Worm (Caenorhabditis elegans) whole organism, early embryonic: ENCODE measurements around the gene F49F1.15.

Experiments
- B0310.2 ChIP-seq: sonication (generic microtip); optimal IDR thresholded peaks from 2 replicates; lab custom pipeline; 2016; ENCODE audit warnings: mild to moderate bottlenecking, missing genetic modification characterization, missing compliant biosample characterization
- F13C5.2 ChIP-seq: sonication (generic microtip); optimal IDR thresholded peaks from 2 replicates; lab custom pipeline; 2017; ENCODE audit warnings: mild to moderate bottlenecking, missing genetic modification characterization, inconsistent platforms, missing compliant biosample characterization
- aly-1 ChIP-seq: sonication (generic microtip); optimal IDR thresholded peaks from 2 replicates; lab custom pipeline; 2016; ENCODE audit warnings: missing genetic modification characterization, missing compliant biosample characterization
- ama-1 ChIP-seq: fragments of 150-350 bp; optimal IDR thresholded peaks from 2 replicates; lab custom pipeline; 2014
- ceh-13 ChIP-seq: fragments of 200-800 bp; sonication (Bioruptor generic); optimal IDR thresholded peaks from 2 replicates; lab custom pipeline; 2018; ENCODE audit warnings: mild to moderate bottlenecking, missing genetic modification characterization, missing compliant biosample characterization
- flt-1 ChIP-seq: fragments of 200-800 bp; sonication (Bioruptor generic); IDR thresholded peaks from 2 replicates; pipeline ENCODE4 v1.3.6; 2022; ENCODE audit warnings: missing genetic modification characterization, missing compliant biosample characterization
- hmbx-1 ChIP-seq: sonication (generic microtip); optimal IDR thresholded peaks from 2 replicates; lab custom pipeline; 2016; ENCODE audit warnings: mild to moderate bottlenecking, missing genetic modification characterization, missing compliant biosample characterization
- hmg-4 ChIP-seq: fragments of 200-800 bp; sonication (Bioruptor generic); optimal IDR thresholded peaks from 2 replicates; lab custom pipeline; 2018; ENCODE audit warnings: mild to moderate bottlenecking, missing genetic modification characterization, missing compliant biosample characterization
- hnd-1 ChIP-seq: sonication (generic microtip); optimal IDR thresholded peaks from 2 replicates; lab custom pipeline; 2016; ENCODE audit warnings: missing genetic modification characterization, missing compliant biosample characterization
- pes-1 ChIP-seq: fragments of 200-800 bp; sonication (Bioruptor generic); IDR thresholded peaks from 2 replicates; pipeline ENCODE4 v1.3.6; 2022; ENCODE audit warnings: missing genetic modification reagents, missing genetic modification characterization, missing compliant biosample characterization
- scrt-1 ChIP-seq: fragments of 200-800 bp; sonication (Bioruptor generic); IDR thresholded peaks from 2 replicates; pipeline ENCODE4 v1.3.6; 2022; ENCODE audit warnings: missing genetic modification characterization, missing compliant biosample characterization
- sea-1 ChIP-seq: fragments of 200-800 bp; sonication (Bioruptor generic); conservative IDR thresholded peaks from 2 replicates; pipeline ENCODE4 v1.3.6; 2022; ENCODE audit warnings: missing genetic modification characterization, missing compliant biosample characterization
- tbx-11 ChIP-seq: fragments of 200-800 bp; sonication (Bioruptor generic); IDR thresholded peaks from 2 replicates; pipeline ENCODE4 v1.3.6; 2022; ENCODE audit warnings: missing genetic modification characterization, missing compliant biosample characterization
- tbx-37 ChIP-seq: fragments of 200-800 bp; sonication (Bioruptor generic); conservative IDR thresholded peaks from 2 replicates; pipeline ENCODE4 v1.3.6; 2022; ENCODE audit warnings: missing genetic modification reagents, missing genetic modification characterization, missing compliant biosample characterization

DNA sequence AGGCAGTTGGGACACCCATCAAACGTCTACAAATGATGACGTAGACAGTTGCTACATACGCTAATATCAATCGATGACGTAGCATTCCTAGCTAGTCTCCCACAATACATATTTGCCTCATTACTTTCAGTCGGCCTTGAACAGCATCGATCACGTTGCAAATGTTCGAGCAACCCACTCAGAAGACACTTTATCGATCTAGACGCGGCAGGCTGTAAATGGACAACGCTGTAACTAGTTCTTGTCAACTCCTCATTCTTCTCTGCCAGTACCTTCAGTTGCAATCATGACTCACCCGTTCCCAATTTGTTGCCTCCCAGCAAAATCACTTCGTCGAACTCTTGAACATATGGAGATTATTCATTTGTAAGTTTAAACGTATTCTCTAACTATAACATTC lies 42.4 kb downstream of the F49F1.15 start, which contains the start of gene pqn-75:
- TF ChIP-seq hmg-4 (GFP tag; lab: Kevin White, UChicago) (no peak), ama-1 (lab: Kevin White, UChicago) (no peak), tbx-37 (GFP tag; lab: Robert Waterston, UW) (no peak), ceh-13 (GFP tag; lab: Kevin White, UChicago) (no peak), tbx-11 (GFP tag; lab: Robert Waterston, UW) (no peak), hmbx-1 (no peak), scrt-1 (GFP tag; lab: Robert Waterston, UW) (no peak), aly-1 (tag; lab: Kevin White, UChicago) (no peak), B0310.2 (tag; lab: Kevin White, UChicago) (no peak), F13C5.2 (tag; lab: Kevin White, UChicago) (no peak), sea-1 (no peak), hnd-1 (tag; lab: Kevin White, UChicago) (no peak), flt-1 (GFP tag; lab: Robert Waterston, UW) (no peak), pes-1 (no peak)
